Fruit fly (Drosophila melanogaster) whole organism, pupa: ENCODE measurements around the gene neur.

Experiments
- CG32121 ChIP-seq: fragments of 200-800 bp; sonication (Bioruptor generic); IDR thresholded peaks from 2 replicates; pipeline ENCODE4 v1.3.6; 2022; ENCODE audit warnings: missing biosample characterization, missing genetic modification characterization
- CG34367 ChIP-seq: fragments of 200-800 bp; sonication (Bioruptor generic); optimal IDR thresholded peaks from 2 replicates; lab custom pipeline; 2018; ENCODE audit warnings: missing biosample characterization, mild to moderate bottlenecking, missing genetic modification characterization
- Ets98B ChIP-seq: fragments of 200-800 bp; sonication (Bioruptor generic); IDR thresholded peaks from 2 replicates; pipeline ENCODE4 v1.3.6; 2022; ENCODE audit warnings: missing biosample characterization, missing genetic modification characterization
- Pif1A ChIP-seq: fragments of 200-800 bp; sonication (Bioruptor generic); optimal IDR thresholded peaks from 3 replicates; lab custom pipeline; 2016; ENCODE audit warnings: missing biosample characterization, missing genetic modification characterization
- Pif1B ChIP-seq: fragments of 200-800 bp; sonication (Bioruptor generic); optimal IDR thresholded peaks from 3 replicates; lab custom pipeline; 2016; ENCODE audit warnings: missing biosample characterization, missing genetic modification characterization

- TF ChIP-seq Ets98B (GFP tag; lab: Robert Waterston, UW) (no peak), CG32121 (GFP tag; lab: Robert Waterston, UW) (no peak), Pif1A (GFP tag; lab: Kevin White, UChicago) (no peak), CG34367 (tag; lab: Kevin White, UChicago) (no peak), Pif1B (GFP tag; lab: Kevin White, UChicago) (no peak)
Measured at dm6 chr3R:9029411-9029810, 9.9 kb downstream of the neur start.
